Worm (Caenorhabditis elegans): Measurements from ENCODE around the gene twk-13.

ce11 chrV:12281508-12281907, 56.3 kb downstream of the twk-13 start:
- TF ChIP-seq tbx-8 (GFP tag; optimal IDR thresholded peaks at IDR 0.05) (no peak), nhr-12 (tag; optimal IDR thresholded peaks at IDR 0.05) (no peak), pha-4 (tag; optimal IDR thresholded peaks at IDR 0.05) (no peak), unc-62 (GFP tag; optimal IDR thresholded peaks at IDR 0.05) (no peak), sem-2 (GFP tag; optimal IDR thresholded peaks at IDR 0.05) (no peak), hlh-1 (tag; optimal IDR thresholded peaks at IDR 0.05) (no peak), nhr-28 (tag; optimal IDR thresholded peaks at IDR 0.05) (no peak)

Data from whole organism, mixed stage, embryonic.